Worm (Caenorhabditis elegans): ENCODE data around the gene T09F5.10.

The T09F5.10 gene

ce11 chrV:15158691-15159090 is 21.2 kb upstream of the T09F5.10 start, which contains the start of gene str-45:
Gene str-45 (plus strand): TSS chrV:15158991.
- TF ChIP-seq dao-5 (tag; optimal IDR thresholded peaks at IDR 0.05) (no peak), him-1 (tag; optimal IDR thresholded peaks at IDR 0.05) (no peak), W03F9.2 (tag; optimal IDR thresholded peaks at IDR 0.05) (no peak)

ce11 chrV:15162697-15163096 is 17.2 kb upstream of the T09F5.10 start, which contains the start of gene srz-11:
Gene srz-11 (plus strand): TSS chrV:15163082.
- TF ChIP-seq dao-5 (tag; optimal IDR thresholded peaks at IDR 0.05): no peak
- TF ChIP-seq him-1 (tag; optimal IDR thresholded peaks at IDR 0.05): no peak
- TF ChIP-seq W03F9.2 (tag; optimal IDR thresholded peaks at IDR 0.05): no peak

ce11 chrV:15175459-15175858 is 4.4 kb upstream of the T09F5.10 start, which contains the start of gene clec-47:
Gene clec-47 (plus strand): TSS chrV:15175759.
- TF ChIP-seq W03F9.2 (tag; optimal IDR thresholded peaks at IDR 0.05): no peak
- no peak for TF ChIP-seq dao-5 (tag; optimal IDR thresholded peaks at IDR 0.05)
- TF ChIP-seq him-1 (tag; optimal IDR thresholded peaks at IDR 0.05): no peak

DNA sequence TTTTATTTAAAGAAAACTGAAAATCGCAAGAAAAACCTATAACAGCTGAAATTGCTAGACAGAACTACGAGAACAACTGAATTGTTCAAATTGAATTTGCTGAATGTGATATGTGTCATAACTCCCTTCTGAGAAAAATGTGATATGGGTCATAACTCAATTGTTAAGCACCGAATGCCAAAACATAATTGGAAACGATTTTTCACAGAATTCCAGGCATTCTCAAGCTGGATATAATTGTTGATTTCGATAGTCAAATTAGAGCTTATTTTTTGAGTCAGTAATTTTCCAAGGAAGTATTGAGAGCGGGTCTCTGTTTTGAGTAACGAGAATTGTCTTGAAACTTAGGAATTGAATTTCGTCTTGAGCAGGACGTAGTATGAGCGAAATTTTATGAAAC is 2.0 kb downstream of the T09F5.10 start:
- no peak for TF ChIP-seq W03F9.2 (tag; optimal IDR thresholded peaks at IDR 0.05)
- no peak for TF ChIP-seq dao-5 (tag; optimal IDR thresholded peaks at IDR 0.05)

DNA sequence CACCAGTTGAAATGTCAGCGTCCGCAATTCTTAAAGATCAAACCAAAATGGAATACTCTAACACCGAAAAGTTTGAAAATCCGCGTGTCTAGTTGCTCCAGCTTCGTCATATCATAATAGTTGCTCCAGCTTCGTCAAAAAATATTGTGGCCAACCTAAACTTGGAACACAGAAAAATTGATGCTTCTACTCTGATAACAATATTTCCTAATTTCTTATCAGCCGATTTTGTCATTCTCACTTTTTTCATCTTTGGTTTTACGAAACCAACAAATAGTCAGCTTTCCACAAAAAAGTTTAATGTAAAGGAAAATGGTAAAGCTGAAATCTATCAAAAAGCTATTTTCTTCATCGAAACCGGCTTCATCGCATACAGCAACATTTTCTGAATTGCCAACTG is 2.5 kb downstream of the T09F5.10 start, which contains the start of gene fbxa-84:
fbxa-84 (plus strand) TSS at position 34 of the 400 bp plus-strand sequence.
- TF ChIP-seq dao-5 (tag; optimal IDR thresholded peaks at IDR 0.05) (no peak), W03F9.2 (tag; optimal IDR thresholded peaks at IDR 0.05) (no peak), him-1 (tag; optimal IDR thresholded peaks at IDR 0.05) (no peak)

ce11 chrV:15184097-15185040 is 4.5 kb downstream of the T09F5.10 start, which contains the start of gene Y75B12B.1:
Gene Y75B12B.1 (plus strand): TSS chrV:15184699.
- TF ChIP-seq dao-5 (tag; optimal IDR thresholded peaks at IDR 0.05) (no peak), W03F9.2 (tag; optimal IDR thresholded peaks at IDR 0.05) (peak; percentile 52), him-1 (tag; optimal IDR thresholded peaks at IDR 0.05) (no peak)

- no peak for TF ChIP-seq W03F9.2 (tag; optimal IDR thresholded peaks at IDR 0.05)
- no peak for TF ChIP-seq dao-5 (tag; optimal IDR thresholded peaks at IDR 0.05)
- TF ChIP-seq him-1 (tag; optimal IDR thresholded peaks at IDR 0.05): no peak
Measured at ce11 chrV:15186259-15186927, 6.5 kb downstream of the T09F5.10 start, which contains the start of gene Y75B12B.3. Gene Y75B12B.3 (minus strand): TSS chrV:15186279.

- TF ChIP-seq W03F9.2 (tag; optimal IDR thresholded peaks at IDR 0.05) (peak; percentile 51), dao-5 (tag; optimal IDR thresholded peaks at IDR 0.05) (no peak), him-1 (tag; optimal IDR thresholded peaks at IDR 0.05) (no peak)
Measured at ce11 chrV:15187083-15188057, 7.5 kb downstream of the T09F5.10 start, which contains the start of the genes cyn-7 and bath-36. Gene cyn-7 (minus strand): TSS chrV:15187378. Gene bath-36 (plus strand): TSS chrV:15187888.

DNA sequence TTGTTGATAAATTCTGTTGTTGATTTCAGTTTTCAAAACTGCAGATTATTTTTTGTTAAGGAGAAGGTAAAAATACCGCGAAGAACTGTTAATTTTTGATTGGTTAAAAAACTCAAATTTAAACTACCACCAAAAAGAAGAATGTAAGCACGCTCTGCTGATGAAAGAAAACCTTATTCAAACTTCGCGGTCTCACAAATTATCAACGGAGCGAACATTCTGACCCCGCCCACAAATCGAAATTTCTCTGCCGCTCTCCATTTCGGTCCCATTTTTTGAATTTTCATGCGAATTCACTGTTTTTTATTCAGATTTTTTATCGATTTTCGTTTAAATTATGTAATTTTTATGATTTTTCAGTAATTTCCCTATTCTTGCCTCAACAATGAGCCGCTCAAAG is 9.7 kb downstream of the T09F5.10 start, which contains the start of gene cyn-3:
cyn-3 (plus strand) TSS at position 361 of the 400 bp plus-strand sequence.
- TF ChIP-seq W03F9.2 (tag; optimal IDR thresholded peaks at IDR 0.05): peak; percentile 92
- TF ChIP-seq him-1 (tag; optimal IDR thresholded peaks at IDR 0.05): no peak

- TF ChIP-seq W03F9.2 (tag; optimal IDR thresholded peaks at IDR 0.05): peak; percentile 43
- TF ChIP-seq dao-5 (tag; optimal IDR thresholded peaks at IDR 0.05): peak; percentile 95
- no peak for TF ChIP-seq him-1 (tag; optimal IDR thresholded peaks at IDR 0.05)
Measured at ce11 chrV:15190903-15191302, 11.0 kb downstream of the T09F5.10 start, which contains the start of gene Y75B12B.11. Gene Y75B12B.11 (plus strand): TSS chrV:15191296.

DNA sequence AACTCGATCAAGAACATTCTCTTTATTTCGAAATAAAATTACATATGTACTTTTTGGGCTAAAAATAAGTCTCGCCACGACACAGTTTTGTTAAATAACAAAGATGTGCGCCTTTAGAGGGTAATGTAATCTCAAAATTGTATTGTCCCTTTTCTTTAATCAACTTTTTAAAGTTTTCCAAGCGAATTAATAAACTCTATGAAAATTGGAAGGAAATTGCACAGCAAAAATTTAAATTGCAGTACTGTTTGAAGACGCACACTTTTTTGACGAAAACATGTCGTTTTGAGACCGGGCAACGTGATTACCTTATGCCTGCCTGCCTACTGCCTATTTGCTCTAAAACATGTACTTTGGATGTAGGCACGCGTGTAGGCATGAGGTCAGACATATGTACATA is 12.1 kb downstream of the T09F5.10 start:
- TF ChIP-seq dao-5 (tag; optimal IDR thresholded peaks at IDR 0.05) (no peak), him-1 (tag; optimal IDR thresholded peaks at IDR 0.05) (no peak), W03F9.2 (tag; optimal IDR thresholded peaks at IDR 0.05) (no peak)

DNA sequence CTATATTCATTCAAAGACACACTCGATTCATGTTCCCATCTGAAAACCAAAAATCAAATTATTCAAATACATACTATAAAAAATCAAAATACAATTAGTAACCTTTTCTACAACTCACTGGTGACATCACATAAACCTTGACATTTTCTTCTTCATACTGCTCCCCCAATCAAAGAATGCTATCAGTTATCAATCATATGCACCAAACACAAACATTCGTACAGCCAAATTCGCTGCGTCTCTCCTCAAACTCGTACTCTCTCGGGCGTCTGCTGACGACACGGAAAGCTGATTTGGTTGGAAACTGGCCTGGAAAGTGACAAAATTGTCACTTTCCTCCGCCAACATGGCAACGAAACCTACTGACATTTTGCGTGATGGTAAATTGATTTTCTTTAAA is 12.5 kb downstream of the T09F5.10 start, which contains the start of gene plc-2:
plc-2 (plus strand) TSS at position 196 of the 400 bp plus-strand sequence.
- no peak for TF ChIP-seq him-1 (tag; optimal IDR thresholded peaks at IDR 0.05)
- TF ChIP-seq dao-5 (tag; optimal IDR thresholded peaks at IDR 0.05): no peak
- TF ChIP-seq W03F9.2 (tag; optimal IDR thresholded peaks at IDR 0.05): no peak

Data from whole organism, L4/young adult.